Fruit fly (Drosophila melanogaster) S2 (cell line): ENCODE data around the gene CG17300.

Source experiments
- CG8478 ChIP-seq: fragments of >200 bp; optimal IDR thresholded peaks from 2 replicates; lab custom pipeline; 2018
- CTCF ChIP-seq, 2 experiments: fragments of >200 bp; optimal IDR thresholded peaks; 2 replicates each; lab custom pipeline; 2018

dm6 chr3L:13041292-13042067, 45.6 kb downstream of the CG17300 start, which contains the start of gene RpS4:
- TF ChIP-seq CG8478 (lab: Kevin White, UChicago) (no peak), CTCF (optimal IDR thresholded peaks at IDR 0.05; lab: Kevin White, UChicago) (peak in 1 of 2 experiments; percentile 41)
